Fruit fly (Drosophila melanogaster) whole organism, embryonic: Measurements from ENCODE around the gene CG33269.

Experiments
- Atf3 ChIP-seq: fragments of 200-800 bp; sonication (Bioruptor generic); optimal IDR thresholded peaks from 3 replicates; lab custom pipeline; 2016; ENCODE audit warnings: missing biosample characterization, missing genetic modification characterization
- CG10979 ChIP-seq: fragments of 200-800 bp; sonication (Bioruptor generic); optimal IDR thresholded peaks from 2 replicates; lab custom pipeline; 2018; ENCODE audit warnings: missing biosample characterization, mild to moderate bottlenecking, missing genetic modification characterization, moderate library complexity
- CG11560 ChIP-seq: fragments of 200-800 bp; sonication (Bioruptor generic); IDR thresholded peaks from 3 replicates; pipeline ENCODE4 v1.3.6; 2022; ENCODE audit warnings: missing biosample characterization, missing genetic modification characterization
- CG13296 ChIP-seq: fragments of 200-800 bp; sonication (Bioruptor generic); optimal IDR thresholded peaks from 3 replicates; lab custom pipeline; 2018; ENCODE audit warnings: missing biosample characterization, mild to moderate bottlenecking, missing genetic modification characterization
- CG15696 ChIP-seq: fragments of 200-800 bp; sonication (Bioruptor generic); optimal IDR thresholded peaks from 2 replicates; lab custom pipeline; 2019; ENCODE audit warnings: missing biosample characterization, mild to moderate bottlenecking, missing genetic modification characterization, moderate library complexity
- CG1603 ChIP-seq: fragments of 200-800 bp; sonication (Bioruptor generic); optimal IDR thresholded peaks from 2 replicates; lab custom pipeline; 2019; ENCODE audit warnings: missing biosample characterization, mild to moderate bottlenecking, missing genetic modification characterization, moderate library complexity
- CG17568 ChIP-seq: fragments of 200-800 bp; sonication (Bioruptor generic); optimal IDR thresholded peaks from 2 replicates; lab custom pipeline; 2018; ENCODE audit warnings: missing biosample characterization, mild to moderate bottlenecking, missing genetic modification characterization, moderate library complexity
- CG3065 ChIP-seq: fragments of 200-800 bp; sonication (Bioruptor generic); optimal IDR thresholded peaks from 2 replicates; lab custom pipeline; 2016; ENCODE audit warnings: missing biosample characterization, missing genetic modification characterization
- CG32532 ChIP-seq: fragments of 200-800 bp; sonication (Bioruptor generic); IDR thresholded peaks from 2 replicates; pipeline ENCODE4 v1.3.6; 2022; ENCODE audit warnings: missing biosample characterization, missing genetic modification characterization
- CG43689 ChIP-seq: fragments of 200-800 bp; sonication (Bioruptor generic); IDR thresholded peaks from 2 replicates; pipeline ENCODE4 v1.3.6; 2022; ENCODE audit warnings: missing biosample characterization, missing genetic modification characterization
- CG6175 ChIP-seq: fragments of 200-800 bp; sonication (Bioruptor generic); IDR thresholded peaks from 3 replicates; pipeline ENCODE4 v1.3.6; 2022; ENCODE audit warnings: missing biosample characterization, missing genetic modification characterization
- CG7372 ChIP-seq: fragments of 200-800 bp; sonication (Bioruptor generic); IDR thresholded peaks from 2 replicates; pipeline ENCODE4 v1.3.6; 2022; ENCODE audit warnings: missing biosample characterization, missing genetic modification characterization
- CG7963 ChIP-seq: fragments of 200-800 bp; sonication (Bioruptor generic); IDR thresholded peaks from 3 replicates; pipeline ENCODE4 v1.3.6; 2022; ENCODE audit warnings: missing biosample characterization, missing genetic modification characterization; ENCODE audit not compliant: partially characterized antibody
- CG8281 ChIP-seq: fragments of 200-800 bp; sonication (Bioruptor generic); optimal IDR thresholded peaks from 2 replicates; lab custom pipeline; 2018; ENCODE audit warnings: missing biosample characterization, mild to moderate bottlenecking, missing genetic modification characterization, moderate library complexity
- CkIIα-i1 ChIP-seq: fragments of 200-800 bp; sonication (Bioruptor generic); IDR thresholded peaks from 2 replicates; pipeline ENCODE4 v1.3.6; 2022; ENCODE audit warnings: missing biosample characterization, missing genetic modification characterization
- D19B ChIP-seq: fragments of 200-800 bp; sonication (Bioruptor generic); optimal IDR thresholded peaks from 2 replicates; lab custom pipeline; 2017; ENCODE audit warnings: missing biosample characterization, mild to moderate bottlenecking, missing genetic modification characterization
- Dip3 ChIP-seq: fragments of 200-800 bp; sonication (Bioruptor generic); optimal IDR thresholded peaks from 3 replicates; lab custom pipeline; 2016; ENCODE audit warnings: missing biosample characterization, missing genetic modification characterization
- Dref ChIP-seq: fragments of 200-800 bp; sonication (Bioruptor generic); IDR thresholded peaks from 2 replicates; pipeline ENCODE4 v1.3.6; 2022; ENCODE audit warnings: missing biosample characterization, missing genetic modification characterization
- Hand ChIP-seq: fragments of 200-800 bp; sonication (Bioruptor generic); optimal IDR thresholded peaks from 2 replicates; lab custom pipeline; 2017; ENCODE audit warnings: mild to moderate bottlenecking, missing biosample characterization, missing genetic modification reagents, missing genetic modification characterization
- HmgD ChIP-seq: fragments of 200-800 bp; sonication (Bioruptor generic); optimal IDR thresholded peaks from 3 replicates; lab custom pipeline; 2016; ENCODE audit warnings: missing biosample characterization, missing genetic modification characterization
- Lpt ChIP-seq: fragments of >200 bp; optimal IDR thresholded peaks from 2 replicates; lab custom pipeline; 2018; ENCODE audit warnings: missing biosample characterization, missing genetic modification characterization
- Med ChIP-seq: fragments of 200-800 bp; sonication (Bioruptor generic); peaks from one replicate; lab custom pipeline; 2016; ENCODE audit warnings: missing biosample characterization, missing genetic modification characterization, mild to moderate bottlenecking, inconsistent platforms, moderate library complexity
- NC2α ChIP-seq: fragments of 200-800 bp; sonication (Bioruptor generic); optimal IDR thresholded peaks from 2 replicates; lab custom pipeline; 2016; ENCODE audit warnings: missing biosample characterization, missing genetic modification characterization
- Nf-YA ChIP-seq: fragments of 200-800 bp; sonication (Bioruptor generic); IDR thresholded peaks from 2 replicates; pipeline ENCODE4 v1.3.6; 2022; ENCODE audit warnings: missing biosample characterization, missing genetic modification characterization
- Nf-YC ChIP-seq: fragments of 200-800 bp; optimal IDR thresholded peaks from 3 replicates; lab custom pipeline; 2019; ENCODE audit warnings: missing biosample characterization, mild to moderate bottlenecking, missing genetic modification characterization, moderate library complexity
- Oaz ChIP-seq: fragments of 200-800 bp; sonication (Bioruptor generic); IDR thresholded peaks from 2 replicates; pipeline ENCODE4 v1.3.6; 2022; ENCODE audit warnings: missing biosample characterization, missing genetic modification characterization
- Pdp1 ChIP-seq, 2 experiments: fragments of 200-800 bp; sonication (Bioruptor generic); optimal IDR thresholded peaks; 3 replicates each; lab custom pipeline; 2016; ENCODE audit warnings: missing biosample characterization in 2 of 2, missing genetic modification characterization in 2 of 2, mild to moderate bottlenecking in 1 of 2, moderate library complexity in 1 of 2
- Side ChIP-seq: fragments of 200-800 bp; sonication (Bioruptor generic); optimal IDR thresholded peaks from 2 replicates; lab custom pipeline; 2016; ENCODE audit warnings: missing biosample characterization, missing genetic modification characterization
- az2 ChIP-seq: fragments of 200-800 bp; sonication (Bioruptor generic); optimal IDR thresholded peaks from 3 replicates; lab custom pipeline; 2016; ENCODE audit warnings: missing biosample characterization, missing genetic modification characterization
- cas ChIP-seq: fragments of 200-800 bp; sonication (Bioruptor generic); IDR thresholded peaks from 2 replicates; pipeline ENCODE4 v1.3.6; 2022; ENCODE audit warnings: missing biosample characterization, missing genetic modification characterization
- caup ChIP-seq: fragments of 200-800 bp; sonication (Bioruptor generic); optimal IDR thresholded peaks from 3 replicates; lab custom pipeline; 2017; ENCODE audit warnings: missing biosample characterization, mild to moderate bottlenecking, missing genetic modification characterization, moderate library complexity; ENCODE audit not compliant: severe bottlenecking
- crol ChIP-seq: fragments of 200-800 bp; sonication (Bioruptor generic); IDR thresholded peaks from 2 replicates; pipeline ENCODE4 v1.3.6; 2022; ENCODE audit warnings: missing biosample characterization, missing genetic modification characterization
- da ChIP-seq: fragments of 200-800 bp; sonication (Bioruptor generic); optimal IDR thresholded peaks from 2 replicates; lab custom pipeline; 2016; ENCODE audit warnings: missing biosample characterization, missing genetic modification characterization
- dm ChIP-seq: fragments of 200-800 bp; sonication (Bioruptor generic); optimal IDR thresholded peaks from 3 replicates; lab custom pipeline; 2016; ENCODE audit warnings: missing biosample characterization, missing genetic modification characterization
- esg ChIP-seq: fragments of 200-800 bp; sonication (Bioruptor generic); conservative IDR thresholded peaks from 2 replicates; pipeline ENCODE4 v1.3.6; 2022; ENCODE audit warnings: missing biosample characterization, missing genetic modification characterization
- ewg ChIP-seq: fragments of 200-800 bp; sonication (Bioruptor generic); optimal IDR thresholded peaks from 3 replicates; lab custom pipeline; 2017; ENCODE audit warnings: mild to moderate bottlenecking, missing biosample characterization, missing genetic modification reagents, missing genetic modification characterization
- fd96Cb ChIP-seq: fragments of 200-800 bp; sonication (Bioruptor generic); optimal IDR thresholded peaks from 2 replicates; lab custom pipeline; 2018; ENCODE audit warnings: missing biosample characterization, mild to moderate bottlenecking, missing genetic modification characterization, moderate library complexity
- jumu ChIP-seq: fragments of 200-800 bp; sonication (Bioruptor generic); optimal IDR thresholded peaks from 3 replicates; lab custom pipeline; 2016; ENCODE audit warnings: missing biosample characterization, missing genetic modification characterization
- mam ChIP-seq: fragments of 200-800 bp; sonication (Bioruptor generic); optimal IDR thresholded peaks from 3 replicates; lab custom pipeline; 2016; ENCODE audit warnings: missing biosample characterization, missing genetic modification characterization
- mld ChIP-seq: fragments of 200-800 bp; sonication (Bioruptor generic); IDR thresholded peaks from 3 replicates; pipeline ENCODE4 v1.3.6; 2022; ENCODE audit warnings: missing biosample characterization, missing genetic modification characterization; ENCODE audit not compliant: partially characterized antibody
- nmo ChIP-seq: fragments of 200-800 bp; sonication (Bioruptor generic); optimal IDR thresholded peaks from 2 replicates; lab custom pipeline; 2018; ENCODE audit warnings: missing biosample characterization, mild to moderate bottlenecking, missing genetic modification characterization, moderate library complexity
- pan ChIP-seq, 4 experiments: fragments of >200 bp in 3 of 4; fragments of 200-800 bp in 1 of 4; sonication (Bioruptor generic) in 1 of 4; optimal IDR thresholded peaks in 3 of 4; IDR thresholded peaks in 1 of 4; 2 replicates each; pipeline versions ENCODE4 v1.3.6 to Lab custom; 2017 to 2022; ENCODE audit warnings: missing biosample characterization in 2 of 4, missing genetic modification characterization in 2 of 4, mixed read lengths in 1 of 4
- repo ChIP-seq: fragments of 200-800 bp; sonication (Bioruptor generic); optimal IDR thresholded peaks from 2 replicates; lab custom pipeline; 2016; ENCODE audit warnings: missing biosample characterization, missing genetic modification characterization
- rib ChIP-seq: fragments of 200-800 bp; sonication (Bioruptor generic); IDR thresholded peaks from 2 replicates; pipeline ENCODE4 v1.3.6; 2022; ENCODE audit warnings: missing biosample characterization, missing genetic modification characterization
- ro ChIP-seq: fragments of 200-800 bp; sonication (Bioruptor generic); IDR thresholded peaks from 2 replicates; pipeline ENCODE4 v1.3.6; 2022; ENCODE audit warnings: missing biosample characterization, missing genetic modification characterization
- shn ChIP-seq: fragments of 200-800 bp; sonication (Bioruptor generic); optimal IDR thresholded peaks from 3 replicates; lab custom pipeline; 2016; ENCODE audit warnings: missing biosample characterization, missing genetic modification characterization
- sob ChIP-seq: fragments of 200-800 bp; sonication (Bioruptor generic); IDR thresholded peaks from 2 replicates; pipeline ENCODE4 v1.3.6; 2022; ENCODE audit warnings: missing biosample characterization, missing genetic modification characterization
- stc ChIP-seq: fragments of 200-800 bp; sonication (Bioruptor generic); IDR thresholded peaks from 2 replicates; pipeline ENCODE4 v1.3.6; 2022; ENCODE audit warnings: missing biosample characterization, missing genetic modification characterization
- tin ChIP-seq: fragments of 200-800 bp; sonication (Bioruptor generic); optimal IDR thresholded peaks from 3 replicates; lab custom pipeline; 2016; ENCODE audit warnings: missing biosample characterization, missing genetic modification characterization
- usp ChIP-seq: fragments of >200 bp; optimal IDR thresholded peaks from 2 replicates; lab custom pipeline; 2017; ENCODE audit warnings: missing biosample characterization, missing genetic modification characterization
- wor ChIP-seq: fragments of 200-800 bp; sonication (Bioruptor generic); IDR thresholded peaks from 2 replicates; pipeline ENCODE4 v1.3.6; 2022; ENCODE audit warnings: missing biosample characterization, missing genetic modification characterization

The CG33269 gene

DNA sequence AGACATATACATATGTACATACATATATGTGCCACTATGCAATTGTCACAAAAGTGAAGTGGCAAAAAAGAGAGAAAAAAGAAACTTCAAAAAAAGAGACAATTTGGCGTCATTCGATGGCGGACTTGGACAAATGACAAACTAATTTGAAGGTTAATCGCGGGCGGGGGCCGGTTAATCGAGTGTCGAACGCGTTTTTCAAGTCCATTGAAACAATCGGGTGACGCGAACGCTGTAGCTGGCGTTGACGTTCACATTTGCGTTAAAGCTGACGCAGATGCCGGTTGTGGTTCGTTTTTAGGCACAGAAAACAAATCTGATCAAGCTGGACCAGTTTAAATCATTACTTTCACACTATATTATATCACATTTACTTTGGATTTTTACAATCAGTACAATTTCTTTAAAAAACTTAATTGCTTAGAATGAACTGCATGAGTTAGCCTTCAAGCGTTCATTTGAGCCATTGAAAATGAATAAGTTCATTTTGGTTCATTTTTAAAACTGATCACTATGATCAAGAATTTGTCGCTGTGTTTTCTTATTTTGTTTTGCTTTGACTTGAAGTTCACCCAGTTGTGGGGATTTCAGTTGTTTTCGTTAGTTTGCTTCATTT is 48.2 kb downstream of the CG33269 start (continued):
- TF ChIP-seq az2 = peak; percentile 8
- no peak for TF ChIP-seq crol (GFP tag; lab: Robert Waterston, UW)
- peak; percentile 58 for TF ChIP-seq Nf-YC (tag; lab: Kevin White, UChicago)
- TF ChIP-seq CG7963 (GFP tag; lab: Robert Waterston, UW) = no peak
- TF ChIP-seq CG8281 (tag; lab: Kevin White, UChicago) = peak; percentile 16
- no peak for TF ChIP-seq wor
- TF ChIP-seq jumu (GFP tag; lab: Kevin White, UChicago) = no peak
- no peak for TF ChIP-seq da
- TF ChIP-seq Dref (GFP tag; lab: Robert Waterston, UW) = no peak
- peak; percentile 24 for TF ChIP-seq fd96Cb (tag; lab: Kevin White, UChicago)
- TF ChIP-seq CG15696 = no peak
- peak; percentile 9 for TF ChIP-seq CG1603 (tag; lab: Kevin White, UChicago)
- TF ChIP-seq usp (GFP tag; lab: Kevin White, UChicago) = no peak
- no peak for TF ChIP-seq HmgD (GFP tag; lab: Kevin White, UChicago)
- no peak for TF ChIP-seq cas (GFP tag; lab: Robert Waterston, UW)
- no peak for TF ChIP-seq repo (GFP tag; lab: Kevin White, UChicago)
- TF ChIP-seq shn (GFP tag; lab: Kevin White, UChicago) = no peak
- TF ChIP-seq tin (GFP tag; lab: Kevin White, UChicago) = no peak
- peak; percentile 84 for TF ChIP-seq Med (GFP tag; lab: Kevin White, UChicago)
- TF ChIP-seq stc (GFP tag; lab: Robert Waterston, UW) = no peak
- peak; percentile 59 for TF ChIP-seq CG13296 (GFP tag; lab: Kevin White, UChicago)
- no peak for TF ChIP-seq ewg (GFP tag; lab: Kevin White, UChicago)
- TF ChIP-seq mam = peak; percentile 45
- TF ChIP-seq nmo = peak; percentile 45
- peak; percentile 11 for TF ChIP-seq NC2α (GFP tag; lab: Kevin White, UChicago)
- no peak for TF ChIP-seq ro (GFP tag; lab: Robert Waterston, UW)
- TF ChIP-seq CG6175 (GFP tag; lab: Robert Waterston, UW) = no peak
- no peak for TF ChIP-seq Atf3 (GFP tag; lab: Kevin White, UChicago)
- peak; percentile 54; the same call in 1 of the 2 replicates for TF ChIP-seq CG32532 (GFP tag; lab: Robert Waterston, UW)
- TF ChIP-seq Lpt (GFP tag; lab: Kevin White, UChicago) = no peak
- peak; percentile 29 to 48 for TF ChIP-seq Pdp1 (GFP tag; optimal IDR thresholded peaks at IDR 0.05; lab: Kevin White, UChicago)
- TF ChIP-seq CG11560 (tag; lab: Robert Waterston, UW) = no peak
- TF ChIP-seq CkIIα-i1 (GFP tag; lab: Robert Waterston, UW) = no peak
- peak; percentile 59 for TF ChIP-seq D19B (GFP tag; lab: Kevin White, UChicago)
- no peak for TF ChIP-seq CG3065 (GFP tag; lab: Kevin White, UChicago)
- peak; percentile 5 for TF ChIP-seq CG10979 (tag; lab: Kevin White, UChicago)
- TF ChIP-seq Hand (GFP tag; lab: Kevin White, UChicago) = no peak
- TF ChIP-seq mld (GFP tag; lab: Robert Waterston, UW) = no peak
- TF ChIP-seq CG43689 (GFP tag; lab: Robert Waterston, UW) = no peak
- peak; percentile 26; the same call in 1 of the 2 replicates for TF ChIP-seq CG7372 (GFP tag; lab: Robert Waterston, UW)
- no peak for TF ChIP-seq Nf-YA (GFP tag; lab: Robert Waterston, UW)
- TF ChIP-seq pan (optimal IDR thresholded peaks at IDR 0.05; lab: Kevin White, UChicago) = no peak
- peak in 1 of 2 experiments; percentile 6 for TF ChIP-seq pan (GFP tag; optimal IDR thresholded peaks at IDR 0.05 in 1 of 2, IDR thresholded peaks at IDR 0.05 in 1 of 2)
- TF ChIP-seq CG17568 (GFP tag; lab: Kevin White, UChicago) = peak; percentile 25
- peak; percentile 41 for TF ChIP-seq caup (GFP tag; lab: Kevin White, UChicago)
- no peak for TF ChIP-seq esg (GFP tag; lab: Robert Waterston, UW)
- peak; percentile 5 for TF ChIP-seq dm (GFP tag; lab: Kevin White, UChicago)
- TF ChIP-seq Dip3 (GFP tag; lab: Kevin White, UChicago) = no peak
- no peak; the same call in 1 of the 2 replicates for TF ChIP-seq Oaz
- no peak for TF ChIP-seq rib
- no peak for TF ChIP-seq Side
- peak; percentile 51 for TF ChIP-seq sob
